Fruit fly (Drosophila melanogaster) whole organism, embryonic: Measurements from ENCODE around the gene CG10137.

Experiments
- Ada2b ChIP-seq: fragments of 200-800 bp; sonication (Bioruptor generic); IDR thresholded peaks from 2 replicates; pipeline ENCODE4 v1.3.6; 2022; ENCODE audit warnings: missing biosample characterization, missing genetic modification characterization
- Antp ChIP-seq: fragments of 200-800 bp; sonication (Bioruptor generic); optimal IDR thresholded peaks from 3 replicates; lab custom pipeline; 2016; ENCODE audit warnings: missing biosample characterization, missing genetic modification characterization
- B-H1 ChIP-seq: fragments of 200-800 bp; sonication (Bioruptor generic); IDR thresholded peaks from 3 replicates; pipeline ENCODE4 v1.3.6; 2022; ENCODE audit warnings: missing biosample characterization, missing genetic modification characterization
- BEAF-32 ChIP-seq: fragments of 200-800 bp; sonication (Bioruptor generic); optimal IDR thresholded peaks from 3 replicates; lab custom pipeline; 2017; ENCODE audit warnings: missing biosample characterization, missing genetic modification characterization, mild to moderate bottlenecking, moderate library complexity, missing genetic modification reagents
- Bteb2 ChIP-seq: fragments of 200-800 bp; sonication (Bioruptor generic); optimal IDR thresholded peaks from 2 replicates; lab custom pipeline; 2016; ENCODE audit warnings: missing biosample characterization, missing genetic modification characterization
- CG1024 ChIP-seq: fragments of 200-800 bp; sonication (Bioruptor generic); IDR thresholded peaks from 2 replicates; pipeline ENCODE4 v1.3.6; 2022; ENCODE audit warnings: missing biosample characterization, missing genetic modification characterization
- CG12769 ChIP-seq: fragments of 200-800 bp; sonication (Bioruptor generic); optimal IDR thresholded peaks from 2 replicates; lab custom pipeline; 2019; ENCODE audit warnings: missing biosample characterization, mild to moderate bottlenecking, missing genetic modification characterization, moderate library complexity
- CG13894 ChIP-seq: fragments of 200-800 bp; sonication (Bioruptor generic); optimal IDR thresholded peaks from 3 replicates; lab custom pipeline; 2018; ENCODE audit warnings: missing biosample characterization, mild to moderate bottlenecking, missing genetic modification characterization, moderate library complexity
- CG14441 ChIP-seq: fragments of 200-800 bp; sonication (Bioruptor generic); IDR thresholded peaks from 2 replicates; pipeline ENCODE4 v1.3.6; 2022; ENCODE audit warnings: missing biosample characterization, missing genetic modification characterization
- CG1529 ChIP-seq: fragments of 200-800 bp; sonication (Bioruptor generic); optimal IDR thresholded peaks from 3 replicates; lab custom pipeline; 2018; ENCODE audit warnings: missing biosample characterization, missing genetic modification characterization
- CG15479 ChIP-seq: fragments of 200-800 bp; sonication (Bioruptor generic); optimal IDR thresholded peaks from 3 replicates; lab custom pipeline; 2019; ENCODE audit warnings: missing biosample characterization, mild to moderate bottlenecking, missing genetic modification characterization, moderate library complexity
- CG16779 ChIP-seq: fragments of 200-800 bp; sonication (Bioruptor generic); IDR thresholded peaks from 2 replicates; pipeline ENCODE4 v1.3.6; 2022; ENCODE audit warnings: missing biosample characterization, missing genetic modification characterization
- CG16813 ChIP-seq: fragments of 200-800 bp; sonication (Bioruptor generic); IDR thresholded peaks from 3 replicates; pipeline ENCODE4 v1.3.6; 2022; ENCODE audit warnings: missing biosample characterization, missing genetic modification characterization; ENCODE audit not compliant: partially characterized antibody
- CG17328 ChIP-seq: fragments of 200-800 bp; sonication (Bioruptor generic); IDR thresholded peaks from 2 replicates; pipeline ENCODE4 v1.3.6; 2022; ENCODE audit warnings: missing biosample characterization, missing genetic modification characterization
- CG18599 ChIP-seq: fragments of 200-800 bp; sonication (Bioruptor generic); optimal IDR thresholded peaks from 3 replicates; lab custom pipeline; 2017; ENCODE audit warnings: missing biosample characterization, missing genetic modification characterization, mild to moderate bottlenecking, moderate library complexity, missing genetic modification reagents
- CG30431 ChIP-seq: fragments of 200-800 bp; sonication (Bioruptor generic); optimal IDR thresholded peaks from 2 replicates; lab custom pipeline; 2017; ENCODE audit warnings: missing biosample characterization, missing genetic modification characterization
- CG31224 ChIP-seq: fragments of 200-800 bp; sonication (Bioruptor generic); IDR thresholded peaks from 2 replicates; pipeline ENCODE4 v1.3.6; 2022; ENCODE audit warnings: missing biosample characterization, missing genetic modification characterization
- CG31441 ChIP-seq: fragments of 200-800 bp; sonication (Bioruptor generic); IDR thresholded peaks from 2 replicates; pipeline ENCODE4 v1.3.6; 2022; ENCODE audit warnings: missing biosample characterization, missing genetic modification characterization
- CG3838 ChIP-seq: fragments of 200-800 bp; sonication (Bioruptor generic); optimal IDR thresholded peaks from 3 replicates; lab custom pipeline; 2016; ENCODE audit warnings: missing biosample characterization, missing genetic modification characterization
- CG4617 ChIP-seq: fragments of 200-800 bp; sonication (Bioruptor generic); optimal IDR thresholded peaks from 3 replicates; lab custom pipeline; 2016; ENCODE audit warnings: missing biosample characterization, missing genetic modification characterization, borderline replicate concordance
- CG4820 ChIP-seq: fragments of 200-800 bp; sonication (Bioruptor generic); optimal IDR thresholded peaks from 3 replicates; lab custom pipeline; 2016; ENCODE audit warnings: missing biosample characterization, missing genetic modification characterization
- CG6791 ChIP-seq: fragments of 200-800 bp; sonication (Bioruptor generic); IDR thresholded peaks from 3 replicates; pipeline ENCODE4 v1.3.6; 2022; ENCODE audit warnings: missing biosample characterization, missing genetic modification characterization; ENCODE audit not compliant: partially characterized antibody
- CG8388 ChIP-seq: fragments of 200-800 bp; sonication (Bioruptor generic); optimal IDR thresholded peaks from 2 replicates; lab custom pipeline; 2019; ENCODE audit warnings: missing biosample characterization, mild to moderate bottlenecking, missing genetic modification characterization, moderate library complexity
- CG8765 ChIP-seq: fragments of 200-800 bp; sonication (Bioruptor generic); IDR thresholded peaks from 2 replicates; pipeline ENCODE4 v1.3.6; 2022; ENCODE audit warnings: missing biosample characterization, missing genetic modification characterization
- Hey ChIP-seq: fragments of 200-800 bp; sonication (Bioruptor generic); optimal IDR thresholded peaks from 3 replicates; lab custom pipeline; 2018; ENCODE audit warnings: missing biosample characterization, mild to moderate bottlenecking, missing genetic modification characterization
- Hsf ChIP-seq: fragments of 200-800 bp; sonication (Bioruptor generic); optimal IDR thresholded peaks from 3 replicates; lab custom pipeline; 2016; ENCODE audit warnings: missing biosample characterization, missing genetic modification characterization
- Poxn ChIP-seq: fragments of 200-800 bp; sonication (Bioruptor generic); IDR thresholded peaks from 2 replicates; pipeline ENCODE4 v1.3.6; 2022; ENCODE audit warnings: missing biosample characterization, missing genetic modification characterization
- Sox102F ChIP-seq: fragments of 200-800 bp; sonication (Bioruptor generic); optimal IDR thresholded peaks from 2 replicates; lab custom pipeline; 2018; ENCODE audit warnings: missing biosample characterization, mild to moderate bottlenecking, missing genetic modification characterization, moderate library complexity
- Sry-β ChIP-seq: fragments of 200-800 bp; sonication (Bioruptor generic); optimal IDR thresholded peaks from 2 replicates; lab custom pipeline; 2018; ENCODE audit warnings: missing biosample characterization, mild to moderate bottlenecking, missing genetic modification characterization, moderate library complexity
- Ssrp ChIP-seq: fragments of 200-800 bp; sonication (Bioruptor generic); optimal IDR thresholded peaks from 2 replicates; lab custom pipeline; 2018; ENCODE audit warnings: missing biosample characterization, mild to moderate bottlenecking, missing genetic modification characterization, moderate library complexity
- ab ChIP-seq: fragments of 200-800 bp; sonication (Bioruptor generic); optimal IDR thresholded peaks from 2 replicates; lab custom pipeline; 2016; ENCODE audit warnings: missing biosample characterization, missing genetic modification characterization
- cato ChIP-seq: fragments of 200-800 bp; sonication (Bioruptor generic); optimal IDR thresholded peaks from 2 replicates; lab custom pipeline; 2016; ENCODE audit warnings: missing biosample characterization, missing genetic modification characterization, borderline replicate concordance
- caup ChIP-seq: fragments of 200-800 bp; sonication (Bioruptor generic); optimal IDR thresholded peaks from 3 replicates; lab custom pipeline; 2017; ENCODE audit warnings: missing biosample characterization, mild to moderate bottlenecking, missing genetic modification characterization, moderate library complexity; ENCODE audit not compliant: severe bottlenecking
- chif ChIP-seq, 2 experiments: fragments of 200-800 bp; sonication (Bioruptor generic); optimal IDR thresholded peaks; 3 replicates each; lab custom pipeline; 2016; ENCODE audit warnings: missing biosample characterization in 2 of 2, missing genetic modification characterization in 2 of 2
- disco-r ChIP-seq: fragments of 200-800 bp; sonication (Bioruptor generic); optimal IDR thresholded peaks from 2 replicates; lab custom pipeline; 2016; ENCODE audit warnings: missing biosample characterization, missing genetic modification characterization
- dm ChIP-seq: fragments of 200-800 bp; sonication (Bioruptor generic); optimal IDR thresholded peaks from 3 replicates; lab custom pipeline; 2016; ENCODE audit warnings: missing biosample characterization, missing genetic modification characterization
- emc ChIP-seq: fragments of 200-800 bp; sonication (Bioruptor generic); optimal IDR thresholded peaks from 2 replicates; lab custom pipeline; 2016; ENCODE audit warnings: missing biosample characterization, missing genetic modification characterization
- en ChIP-seq: fragments of 200-800 bp; sonication (Bioruptor generic); optimal IDR thresholded peaks from 2 replicates; lab custom pipeline; 2016; ENCODE audit warnings: missing biosample characterization, missing genetic modification characterization
- eve ChIP-seq, 2 experiments: fragments of >200 bp; optimal IDR thresholded peaks; 2 replicates each; lab custom pipeline; 2017; ENCODE audit warnings: missing biosample characterization in 2 of 2, missing genetic modification characterization in 2 of 2
- ftz-f1 ChIP-seq: fragments of 200-800 bp; sonication (Bioruptor generic); optimal IDR thresholded peaks from 2 replicates; lab custom pipeline; 2016; ENCODE audit warnings: missing biosample characterization, missing genetic modification characterization
- jumu ChIP-seq: fragments of 200-800 bp; sonication (Bioruptor generic); optimal IDR thresholded peaks from 3 replicates; lab custom pipeline; 2016; ENCODE audit warnings: missing biosample characterization, missing genetic modification characterization
- oc ChIP-seq: fragments of 200-800 bp; sonication (Bioruptor generic); optimal IDR thresholded peaks from 2 replicates; lab custom pipeline; 2018; ENCODE audit warnings: missing biosample characterization, mild to moderate bottlenecking, missing genetic modification characterization, moderate library complexity
- p53 ChIP-seq: fragments of 200-800 bp; sonication (Bioruptor generic); optimal IDR thresholded peaks from 2 replicates; lab custom pipeline; 2016; ENCODE audit warnings: missing biosample characterization, missing genetic modification characterization
- pzg ChIP-seq: fragments of 200-800 bp; sonication (Bioruptor generic); optimal IDR thresholded peaks from 3 replicates; lab custom pipeline; 2018; ENCODE audit warnings: missing biosample characterization, mild to moderate bottlenecking, missing genetic modification characterization, moderate library complexity
- rib ChIP-seq: fragments of 200-800 bp; sonication (Bioruptor generic); IDR thresholded peaks from 2 replicates; pipeline ENCODE4 v1.3.6; 2022; ENCODE audit warnings: missing biosample characterization, missing genetic modification characterization
- schlank ChIP-seq: fragments of 200-800 bp; sonication (Bioruptor generic); optimal IDR thresholded peaks from 2 replicates; lab custom pipeline; 2018; ENCODE audit warnings: missing biosample characterization, mild to moderate bottlenecking, missing genetic modification characterization
- sens ChIP-seq: fragments of 200-800 bp; sonication (Bioruptor generic); peaks from one replicate; lab custom pipeline; 2016; ENCODE audit warnings: missing biosample characterization, missing genetic modification characterization
- tap ChIP-seq: fragments of 200-800 bp; optimal IDR thresholded peaks from 3 replicates; lab custom pipeline; 2019; ENCODE audit warnings: missing biosample characterization, mild to moderate bottlenecking, missing genetic modification characterization, moderate library complexity
- zen ChIP-seq: fragments of 200-800 bp; sonication (Bioruptor generic); optimal IDR thresholded peaks from 3 replicates; lab custom pipeline; 2018; ENCODE audit warnings: missing biosample characterization, mild to moderate bottlenecking, missing genetic modification characterization, moderate library complexity

The CG10137 gene

DNA sequence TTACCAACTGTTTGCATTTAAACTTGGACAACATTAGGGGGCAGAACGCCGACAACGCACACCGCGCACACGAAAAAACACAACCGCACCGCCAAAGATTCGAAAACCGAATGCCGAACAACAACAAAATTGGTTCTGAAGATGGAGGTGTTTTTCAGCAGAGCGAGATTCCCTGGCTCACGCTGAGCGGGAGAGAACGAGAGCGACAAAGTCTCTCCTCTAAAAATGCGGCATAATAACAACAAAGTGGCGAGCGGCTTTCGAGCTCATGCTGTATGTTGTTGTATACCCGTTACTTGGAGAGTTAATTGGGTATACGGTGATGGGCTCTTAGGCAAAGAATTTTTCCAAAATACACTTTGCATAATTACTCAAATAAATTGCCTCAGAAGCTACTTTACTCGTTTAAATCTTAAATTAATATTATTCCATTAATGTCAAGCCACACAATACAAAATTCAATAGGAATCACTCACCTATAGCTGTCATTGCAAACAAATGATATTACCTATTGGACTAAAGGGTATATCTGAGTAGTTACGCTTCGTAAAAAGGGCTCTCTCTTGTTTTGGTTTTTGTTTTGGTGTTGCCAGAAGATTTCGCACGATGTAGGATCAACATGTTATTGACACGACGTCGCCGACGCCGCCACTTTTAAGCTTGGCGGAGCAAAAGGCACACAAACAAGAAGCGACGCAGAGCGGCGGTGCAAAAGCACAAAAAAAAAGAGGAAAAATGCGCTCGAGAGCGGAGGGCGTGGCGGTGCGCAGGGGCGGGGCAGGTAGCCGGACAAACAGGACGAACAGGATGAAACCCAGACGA is 46.2 kb downstream of the CG10137 start (continued):
- TF ChIP-seq CG1024 (no peak), CG15479 (GFP tag; lab: Kevin White, UChicago) (no peak), CG1529 (GFP tag; lab: Kevin White, UChicago) (no peak), zen (tag; lab: Kevin White, UChicago) (no peak), Poxn (GFP tag; lab: Robert Waterston, UW) (no peak), oc (tag; lab: Kevin White, UChicago) (no peak), CG4820 (GFP tag; lab: Kevin White, UChicago) (peak; percentile 24), CG3838 (GFP tag; lab: Kevin White, UChicago) (no peak), Bteb2 (GFP tag; lab: Kevin White, UChicago) (peak; percentile 67), CG8765 (peak; percentile 37; the same call in 1 of the 2 replicates), CG4617 (GFP tag; lab: Kevin White, UChicago) (peak; percentile 26), CG14441 (GFP tag; lab: Robert Waterston, UW) (peak; percentile 66), Ssrp (tag; lab: Kevin White, UChicago) (peak; percentile 56), tap (tag; lab: Kevin White, UChicago) (peak; percentile 43), jumu (GFP tag; lab: Kevin White, UChicago) (peak; percentile 39), Antp (no peak), Sry-β (GFP tag; lab: Kevin White, UChicago) (peak; percentile 6), schlank (tag; lab: Kevin White, UChicago) (peak; percentile 55), CG8388 (GFP tag; lab: Kevin White, UChicago) (peak; percentile 53), CG6791 (GFP tag; lab: Robert Waterston, UW) (no peak), ftz-f1 (GFP tag; lab: Kevin White, UChicago) (peak; percentile 9), Sox102F (GFP tag; lab: Kevin White, UChicago) (peak; percentile 65), sens (GFP tag; lab: Kevin White, UChicago) (peak; percentile 94), caup (GFP tag; lab: Kevin White, UChicago) (peak; percentile 62), ab (no peak), CG17328 (GFP tag; lab: Robert Waterston, UW) (no peak), Hsf (GFP tag; lab: Kevin White, UChicago) (peak; percentile 66), B-H1 (GFP tag; lab: Robert Waterston, UW) (no peak), emc (GFP tag; lab: Kevin White, UChicago) (no peak), CG31224 (GFP tag; lab: Robert Waterston, UW) (peak; percentile 60; the same call in 1 of the 2 replicates), CG18599 (GFP tag; lab: Kevin White, UChicago) (peak; percentile 87), cato (no peak), p53 (GFP tag; lab: Kevin White, UChicago) (no peak), CG16779 (GFP tag; lab: Robert Waterston, UW) (no peak), en (GFP tag; lab: Kevin White, UChicago) (no peak), BEAF-32 (GFP tag; lab: Kevin White, UChicago) (no peak), CG12769 (tag; lab: Kevin White, UChicago) (peak; percentile 78), Ada2b (GFP tag; lab: Robert Waterston, UW) (0 out of 2 replicates have a peak, but pooled peaks have one; percentile 5), CG13894 (peak; percentile 79), dm (GFP tag; lab: Kevin White, UChicago) (no peak), CG30431 (no peak), rib (GFP tag; lab: Robert Waterston, UW) (no peak), Hey (no peak), chif (GFP tag; optimal IDR thresholded peaks at IDR 0.05; lab: Kevin White, UChicago) (peak in 1 of 2 experiments; percentile 55), CG16813 (GFP tag; lab: Robert Waterston, UW) (no peak), CG31441 (GFP tag; lab: Robert Waterston, UW) (peak; percentile 67), eve (GFP tag; optimal IDR thresholded peaks at IDR 0.05; lab: Kevin White, UChicago) (no peak), pzg (GFP tag; lab: Kevin White, UChicago) (no peak), disco-r (GFP tag; lab: Kevin White, UChicago) (peak; percentile 45)
